Worm (Caenorhabditis elegans): ENCODE measurements around the gene nac-2.

DNA sequence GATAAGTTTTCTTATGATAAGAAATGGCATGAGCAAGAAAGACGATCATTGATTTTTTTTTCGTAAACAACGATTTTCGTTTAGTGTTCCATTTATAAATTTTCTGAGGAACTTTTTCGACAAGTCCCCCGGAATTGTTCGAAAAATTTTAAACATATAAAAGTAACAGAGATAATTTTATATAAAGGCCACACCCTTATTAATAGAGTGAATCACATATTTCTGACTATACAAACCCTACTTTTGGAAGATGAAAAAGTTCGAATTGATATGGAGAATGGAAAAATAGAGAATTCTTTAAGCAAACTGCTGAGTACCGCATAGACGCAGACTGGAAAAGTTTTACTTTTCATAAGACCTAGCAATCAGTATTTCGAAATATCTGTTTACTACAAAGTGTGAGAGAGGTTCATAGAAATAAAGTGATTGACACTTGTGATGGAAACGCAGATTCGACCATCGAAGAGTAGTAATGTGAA is 8.1 kb upstream of the nac-2 start:
- no peak for TF ChIP-seq him-1 (tag; optimal IDR thresholded peaks at IDR 0.05)
- peak; percentile 87 for TF ChIP-seq W03F9.2 (tag; optimal IDR thresholded peaks at IDR 0.05)
